Worm (Caenorhabditis elegans): ENCODE measurements around the gene kbp-3.

ce11 chrII:14415427-14415826, 25.5 kb upstream of the kbp-3 start:
- TF ChIP-seq nhr-12 (tag; optimal IDR thresholded peaks at IDR 0.05) (no peak), nhr-67 (tag; optimal IDR thresholded peaks at IDR 0.05) (no peak), nhr-28 (tag; optimal IDR thresholded peaks at IDR 0.05) (no peak), jun-1 (tag; optimal IDR thresholded peaks at IDR 0.05) (no peak), aly-2 (tag; optimal IDR thresholded peaks at IDR 0.05) (no peak), unc-39 (tag; optimal IDR thresholded peaks at IDR 0.05) (no peak)
